Worm (Caenorhabditis elegans) whole organism, L2 larva: ENCODE measurements around the gene tat-1.

ENCODE experiments used
- C34F6.9 ChIP-seq: fragments of 150-350 bp; optimal IDR thresholded peaks from 2 replicates; lab custom pipeline; 2014; ENCODE audit warnings: missing biosample characterization, missing genetic modification characterization
- F13H6.1 ChIP-seq: sonication (generic microtip); optimal IDR thresholded peaks from 2 replicates; lab custom pipeline; 2016; ENCODE audit warnings: missing genetic modification characterization, missing compliant biosample characterization
- Y55F3AM.14 ChIP-seq: fragments of 200-800 bp; sonication (Bioruptor generic); optimal IDR thresholded peaks from 2 replicates; lab custom pipeline; 2018; ENCODE audit warnings: mild to moderate bottlenecking, missing genetic modification characterization, missing compliant biosample characterization
- alr-1 ChIP-seq: fragments of 150-350 bp; optimal IDR thresholded peaks from 2 replicates; lab custom pipeline; 2014; ENCODE audit warnings: missing biosample characterization, missing genetic modification characterization
- aly-2 ChIP-seq: fragments of 150-350 bp; optimal IDR thresholded peaks from 2 replicates; lab custom pipeline; 2014; ENCODE audit warnings: missing biosample characterization, missing genetic modification characterization
- ama-1 ChIP-seq: fragments of 150-350 bp; optimal IDR thresholded peaks from 2 replicates; lab custom pipeline; 2018; ENCODE audit warnings: inconsistent platforms
- blmp-1 ChIP-seq: sonication (generic microtip); optimal IDR thresholded peaks from 2 replicates; lab custom pipeline; 2017; ENCODE audit warnings: missing genetic modification characterization, mild to moderate bottlenecking, missing compliant biosample characterization, antibody characterized with exemption, moderate library complexity; ENCODE audit not compliant: insufficient read depth
- ceh-16 ChIP-seq: fragments of 150-350 bp; optimal IDR thresholded peaks from 2 replicates; lab custom pipeline; 2014; ENCODE audit warnings: missing biosample characterization, missing genetic modification characterization
- ceh-82 ChIP-seq: fragments of 150-350 bp; optimal IDR thresholded peaks from 2 replicates; lab custom pipeline; 2014; ENCODE audit warnings: missing biosample characterization, missing genetic modification characterization
- crh-2 ChIP-seq: sonication (generic microtip); optimal IDR thresholded peaks from 2 replicates; lab custom pipeline; 2017; ENCODE audit warnings: missing biosample characterization, missing genetic modification characterization
- dmd-4 ChIP-seq: sonication (generic microtip); optimal IDR thresholded peaks from 2 replicates; lab custom pipeline; 2017; ENCODE audit warnings: missing biosample characterization, missing genetic modification characterization
- egl-27 ChIP-seq: sonication (generic microtip); optimal IDR thresholded peaks from 3 replicates; lab custom pipeline; 2017; ENCODE audit warnings: missing biosample characterization, missing genetic modification reagents, missing genetic modification characterization
- elt-1 ChIP-seq: fragments of 150-350 bp; optimal IDR thresholded peaks from 2 replicates; lab custom pipeline; 2014; ENCODE audit warnings: missing biosample characterization, missing genetic modification characterization
- elt-3 ChIP-seq: sonication (generic microtip); optimal IDR thresholded peaks from 2 replicates; lab custom pipeline; 2017; ENCODE audit warnings: missing biosample characterization, missing genetic modification characterization
- fos-1 ChIP-seq: fragments of 150-350 bp; optimal IDR thresholded peaks from 2 replicates; lab custom pipeline; 2014; ENCODE audit warnings: missing biosample characterization, missing genetic modification characterization
- gmeb-1 ChIP-seq: fragments of 150-350 bp; optimal IDR thresholded peaks from 2 replicates; lab custom pipeline; 2014; ENCODE audit warnings: missing biosample characterization, missing genetic modification characterization
- lin-11 ChIP-seq: fragments of 150-350 bp; sonication (generic microtip); optimal IDR thresholded peaks from 2 replicates; lab custom pipeline; 2014; ENCODE audit warnings: missing biosample characterization, missing genetic modification characterization, inconsistent platforms, mixed read lengths
- lin-13 ChIP-seq: fragments of 150-350 bp; optimal IDR thresholded peaks from 2 replicates; lab custom pipeline; 2014; ENCODE audit warnings: missing biosample characterization, missing genetic modification reagents, missing genetic modification characterization
- lsy-2 ChIP-seq, 2 experiments: fragments of 150-350 bp in 1 of 2; sonication (generic microtip) in 1 of 2; optimal IDR thresholded peaks; 2 replicates each; lab custom pipeline; 2014 to 2017; ENCODE audit warnings: missing biosample characterization in 2 of 2, missing genetic modification characterization in 2 of 2
- mab-5 ChIP-seq: fragments of 150-350 bp; optimal IDR thresholded peaks from 2 replicates; lab custom pipeline; 2014; ENCODE audit warnings: missing biosample characterization, missing genetic modification characterization
- mdl-1 ChIP-seq, 2 experiments: fragments of 150-350 bp in 1 of 2; sonication (generic microtip) in 1 of 2; optimal IDR thresholded peaks; 2 replicates each; lab custom pipeline; 2017; ENCODE audit warnings: missing biosample characterization in 2 of 2, missing genetic modification characterization in 2 of 2
- nhr-10 ChIP-seq: sonication (generic microtip); optimal IDR thresholded peaks from 2 replicates; lab custom pipeline; 2017; ENCODE audit warnings: missing biosample characterization, missing genetic modification characterization
- nhr-129 ChIP-seq: fragments of 150-350 bp; optimal IDR thresholded peaks from 2 replicates; lab custom pipeline; 2014; ENCODE audit warnings: missing biosample characterization, missing genetic modification characterization
- nhr-25 ChIP-seq: fragments of 150-350 bp; sonication (generic microtip); optimal IDR thresholded peaks from 3 replicates; lab custom pipeline; 2014; ENCODE audit warnings: missing biosample characterization, missing genetic modification characterization
- nhr-77 ChIP-seq: fragments of 150-350 bp; optimal IDR thresholded peaks from 2 replicates; lab custom pipeline; 2014; ENCODE audit warnings: missing biosample characterization, missing genetic modification characterization
- peb-1 ChIP-seq: fragments of 150-350 bp; optimal IDR thresholded peaks from 2 replicates; lab custom pipeline; 2014; ENCODE audit warnings: missing biosample characterization, missing genetic modification characterization
- sem-4 ChIP-seq: fragments of 150-350 bp; optimal IDR thresholded peaks from 2 replicates; lab custom pipeline; 2014; ENCODE audit warnings: missing biosample characterization, missing genetic modification reagents, missing genetic modification characterization
- skn-1 ChIP-seq: sonication (generic microtip); optimal IDR thresholded peaks from 2 replicates; lab custom pipeline; 2017; ENCODE audit warnings: missing biosample characterization, missing genetic modification characterization
- sma-3 ChIP-seq: sonication (generic microtip); optimal IDR thresholded peaks from 2 replicates; lab custom pipeline; 2016; ENCODE audit warnings: missing genetic modification reagents, missing genetic modification characterization, missing compliant biosample characterization
- snpc-4 ChIP-seq: fragments of 150-350 bp; optimal IDR thresholded peaks from 2 replicates; lab custom pipeline; 2014; ENCODE audit warnings: missing biosample characterization, missing genetic modification characterization
- unc-55 ChIP-seq: fragments of 150-350 bp; sonication (generic microtip); optimal IDR thresholded peaks from 3 replicates; lab custom pipeline; 2014; ENCODE audit warnings: missing biosample characterization, missing genetic modification reagents, missing genetic modification characterization
- unc-62 ChIP-seq: fragments of 150-350 bp; optimal IDR thresholded peaks from 2 replicates; lab custom pipeline; 2014; ENCODE audit warnings: missing biosample characterization, missing genetic modification reagents, missing genetic modification characterization
- ztf-1 ChIP-seq: fragments of 200-800 bp; sonication (Bioruptor generic); conservative IDR thresholded peaks from 2 replicates; pipeline ENCODE4 v1.3.6; 2022; ENCODE audit warnings: missing genetic modification characterization, missing compliant biosample characterization
- ztf-11 ChIP-seq: sonication (generic microtip); optimal IDR thresholded peaks from 2 replicates; lab custom pipeline; 2017; ENCODE audit warnings: missing biosample characterization, missing genetic modification characterization
- ztf-4 ChIP-seq: fragments of 150-350 bp; optimal IDR thresholded peaks from 2 replicates; lab custom pipeline; 2014; ENCODE audit warnings: missing biosample characterization, missing genetic modification characterization

tat-1 gene

ce11 chrIII:12367891-12368290 is 53.6 kb downstream of the tat-1 start:
- no peak for TF ChIP-seq F13H6.1
- TF ChIP-seq, all 48 proteins: peak for 0

ce11 chrIII:12366989-12367557 is 54.4 kb downstream of the tat-1 start, which contains the start of gene Y75B8A.33:
Y75B8A.33 (minus strand) TSS chrIII:12367373.
- TF ChIP-seq lsy-2 (tag; optimal IDR thresholded peaks at IDR 0.05; lab: Kevin White, UChicago): peak in 1 of 2 experiments; percentile 24
- TF ChIP-seq ztf-11 (tag; lab: Kevin White, UChicago): no peak
- TF ChIP-seq F13H6.1: no peak
- no peak for TF ChIP-seq gmeb-1 (tag; lab: Kevin White, UChicago)
- TF ChIP-seq sem-4 (tag; lab: Kevin White, UChicago): peak; percentile 23
- TF ChIP-seq blmp-1: no peak
- peak; percentile 40 for TF ChIP-seq lin-13 (GFP tag; lab: Kevin White, UChicago)
- TF ChIP-seq nhr-25 (tag; lab: Kevin White, UChicago): no peak
- no peak for TF ChIP-seq aly-2 (tag; lab: Kevin White, UChicago)
- TF ChIP-seq nhr-10 (tag; lab: Kevin White, UChicago): no peak
- peak; percentile 69 for TF ChIP-seq ama-1
- TF ChIP-seq peb-1 (tag; lab: Kevin White, UChicago): no peak
- TF ChIP-seq Y55F3AM.14: no peak

- no peak for TF ChIP-seq alr-1 (tag; lab: Kevin White, UChicago)
- no peak for TF ChIP-seq unc-55
- no peak for TF ChIP-seq egl-27 (tag; lab: Kevin White, UChicago)
- no peak for TF ChIP-seq F13H6.1
- no peak for TF ChIP-seq elt-3 (tag; lab: Kevin White, UChicago)
- TF ChIP-seq Y55F3AM.14: no peak
- no peak for TF ChIP-seq skn-1 (tag; lab: Kevin White, UChicago)
- TF ChIP-seq mab-5: no peak
- TF ChIP-seq mdl-1 (tag; optimal IDR thresholded peaks at IDR 0.05; lab: Kevin White, UChicago): no peak
- TF ChIP-seq nhr-25 (tag; lab: Kevin White, UChicago): no peak
- no peak for TF ChIP-seq peb-1 (tag; lab: Kevin White, UChicago)
- TF ChIP-seq sem-4 (tag; lab: Kevin White, UChicago): no peak
- TF ChIP-seq nhr-129 (tag; lab: Kevin White, UChicago): no peak
- no peak for TF ChIP-seq ztf-1
- TF ChIP-seq ztf-4 (tag; lab: Kevin White, UChicago): no peak
- TF ChIP-seq ceh-16 (tag; lab: Kevin White, UChicago): no peak
- TF ChIP-seq nhr-77: no peak
- no peak for TF ChIP-seq lin-13 (GFP tag; lab: Kevin White, UChicago)
- TF ChIP-seq sma-3: no peak
- no peak for TF ChIP-seq ceh-82 (tag; lab: Kevin White, UChicago)
Observed at ce11 chrIII:12359265-12359664, 62.3 kb downstream of the tat-1 start, which contains the start of gene Y75B8A.34. Y75B8A.34 (plus strand) TSS chrIII:12359565.

ce11 chrIII:12358461-12358860 is 63.1 kb downstream of the tat-1 start, which contains the start of gene Y75B8A.32:
Y75B8A.32 (minus strand) TSS chrIII:12358561.
- TF ChIP-seq fos-1 (tag; lab: Kevin White, UChicago): no peak
- TF ChIP-seq elt-3 (tag; lab: Kevin White, UChicago): no peak
- no peak for TF ChIP-seq alr-1 (tag; lab: Kevin White, UChicago)
- no peak for TF ChIP-seq crh-2 (tag; lab: Kevin White, UChicago)
- TF ChIP-seq dmd-4: no peak
- TF ChIP-seq nhr-10 (tag; lab: Kevin White, UChicago): no peak
- no peak for TF ChIP-seq ztf-11 (tag; lab: Kevin White, UChicago)
- no peak for TF ChIP-seq ama-1
- TF ChIP-seq C34F6.9 (tag; lab: Kevin White, UChicago): no peak
- TF ChIP-seq elt-1 (tag; lab: Kevin White, UChicago): no peak
- TF ChIP-seq skn-1 (tag; lab: Kevin White, UChicago): no peak
- no peak for TF ChIP-seq ceh-82 (tag; lab: Kevin White, UChicago)
- no peak for TF ChIP-seq unc-62 (GFP tag; lab: Kevin White, UChicago)
- TF ChIP-seq lin-11: no peak
- TF ChIP-seq nhr-25 (tag; lab: Kevin White, UChicago): no peak
- TF ChIP-seq unc-55: no peak
- TF ChIP-seq Y55F3AM.14: no peak
- TF ChIP-seq snpc-4: no peak
